Fruit fly (Drosophila melanogaster) whole organism, embryonic: ENCODE data around the gene fz.
A peak's percentile ranks its signal among the peaks of the same experiment; 100 is the strongest.

Experiments
- Awh ChIP-seq: fragments of 200-800 bp; sonication (Bioruptor generic); IDR thresholded peaks from 2 replicates; pipeline ENCODE4, ENCODE4 v1.3.6; 2022; ENCODE audit warnings: missing biosample characterization, missing genetic modification characterization
- Bdp1 ChIP-seq: fragments of 200-800 bp; sonication (Bioruptor generic); optimal IDR thresholded peaks from 3 replicates; lab custom pipeline; 2016; ENCODE audit warnings: missing biosample characterization, missing genetic modification characterization
- CG10209 ChIP-seq: fragments of 200-800 bp; sonication (Bioruptor generic); optimal IDR thresholded peaks from 3 replicates; lab custom pipeline; 2017; ENCODE audit warnings: missing biosample characterization, mild to moderate bottlenecking, missing genetic modification characterization, missing genetic modification reagents
- CG12155 ChIP-seq: fragments of 200-800 bp; sonication (Bioruptor generic); optimal IDR thresholded peaks from 3 replicates; lab custom pipeline; 2016; ENCODE audit warnings: missing biosample characterization, missing genetic modification characterization
- CG12236 ChIP-seq: fragments of 200-800 bp; sonication (Bioruptor generic); optimal IDR thresholded peaks from 2 replicates; lab custom pipeline; 2016; ENCODE audit warnings: missing biosample characterization, missing genetic modification characterization
- CG12659 ChIP-seq: fragments of 200-800 bp; sonication (Bioruptor generic); optimal IDR thresholded peaks from 3 replicates; lab custom pipeline; 2017; ENCODE audit warnings: mild to moderate bottlenecking, missing biosample characterization, missing genetic modification reagents, missing genetic modification characterization
- CG12744 ChIP-seq: fragments of 200-800 bp; sonication (Bioruptor generic); optimal IDR thresholded peaks from 2 replicates; lab custom pipeline; 2016; ENCODE audit warnings: missing biosample characterization, missing genetic modification characterization
- CG13624 ChIP-seq: fragments of 200-800 bp; sonication (Bioruptor generic); optimal IDR thresholded peaks from 2 replicates; lab custom pipeline; 2016; ENCODE audit warnings: missing biosample characterization, missing genetic modification characterization
- CG1602 ChIP-seq: fragments of 200-800 bp; sonication (Bioruptor generic); optimal IDR thresholded peaks from 3 replicates; lab custom pipeline; 2016; ENCODE audit warnings: missing biosample characterization, missing genetic modification characterization
- CG16813 ChIP-seq: fragments of 200-800 bp; sonication (Bioruptor generic); IDR thresholded peaks from 3 replicates; pipeline ENCODE4 v1.3.6; 2022; ENCODE audit warnings: missing biosample characterization, missing genetic modification characterization; ENCODE audit not compliant: partially characterized antibody
- CG31224 ChIP-seq: fragments of 200-800 bp; sonication (Bioruptor generic); IDR thresholded peaks from 2 replicates; pipeline ENCODE4 v1.3.6; 2022; ENCODE audit warnings: missing biosample characterization, missing genetic modification characterization
- CG42726 ChIP-seq: fragments of 200-800 bp; sonication (Bioruptor generic); IDR thresholded peaks from 2 replicates; pipeline ENCODE4 v1.3.6; 2022; ENCODE audit warnings: missing biosample characterization, missing genetic modification characterization; ENCODE audit not compliant: partially characterized antibody
- CG4617 ChIP-seq: fragments of 200-800 bp; sonication (Bioruptor generic); optimal IDR thresholded peaks from 3 replicates; lab custom pipeline; 2016; ENCODE audit warnings: missing biosample characterization, missing genetic modification characterization, borderline replicate concordance
- CG5245 ChIP-seq: fragments of 200-800 bp; sonication (Bioruptor generic); optimal IDR thresholded peaks from 3 replicates; lab custom pipeline; 2016; ENCODE audit warnings: missing biosample characterization, missing genetic modification characterization
- CG6689 ChIP-seq: fragments of 200-800 bp; sonication (Bioruptor generic); IDR thresholded peaks from 2 replicates; pipeline ENCODE4 v1.3.6; 2022; ENCODE audit warnings: missing biosample characterization, missing genetic modification characterization
- CG8281 ChIP-seq: fragments of 200-800 bp; sonication (Bioruptor generic); optimal IDR thresholded peaks from 2 replicates; lab custom pipeline; 2018; ENCODE audit warnings: missing biosample characterization, mild to moderate bottlenecking, missing genetic modification characterization, moderate library complexity
- CG9215 ChIP-seq: fragments of 200-800 bp; sonication (Bioruptor generic); IDR thresholded peaks from 2 replicates; pipeline ENCODE4 v1.3.6; 2022; ENCODE audit warnings: missing biosample characterization, missing genetic modification characterization
- Camta ChIP-seq: fragments of 200-800 bp; sonication (Bioruptor generic); optimal IDR thresholded peaks from 2 replicates; lab custom pipeline; 2016; ENCODE audit warnings: missing biosample characterization, missing genetic modification characterization
- CkIIα-i1 ChIP-seq: fragments of 200-800 bp; sonication (Bioruptor generic); IDR thresholded peaks from 2 replicates; pipeline ENCODE4 v1.3.6; 2022; ENCODE audit warnings: missing biosample characterization, missing genetic modification characterization
- Drgx ChIP-seq: fragments of 200-800 bp; sonication (Bioruptor generic); IDR thresholded peaks from 2 replicates; pipeline ENCODE4 v1.3.6; 2022; ENCODE audit warnings: missing biosample characterization, missing genetic modification characterization
- ERR ChIP-seq: fragments of 200-800 bp; sonication (Bioruptor generic); optimal IDR thresholded peaks from 2 replicates; lab custom pipeline; 2016; ENCODE audit warnings: missing biosample characterization, missing genetic modification characterization
- Eip74EF ChIP-seq, 2 experiments: fragments of 200-800 bp in 1 of 2; fragments of >200 bp in 1 of 2; sonication (Bioruptor generic) in 1 of 2; optimal IDR thresholded peaks; 2 replicates each; lab custom pipeline; 2017 to 2019; ENCODE audit warnings: missing biosample characterization in 2 of 2, missing genetic modification characterization in 2 of 2, mild to moderate bottlenecking in 1 of 2, moderate library complexity in 1 of 2
- Gsc ChIP-seq: fragments of 200-800 bp; sonication (Bioruptor generic); IDR thresholded peaks from 2 replicates; pipeline ENCODE4 v1.3.6; 2022; ENCODE audit warnings: missing biosample characterization, missing genetic modification characterization
- HLH4C ChIP-seq: fragments of 200-800 bp; sonication (Bioruptor generic); IDR thresholded peaks from 3 replicates; pipeline ENCODE4 v1.3.6; 2022; ENCODE audit warnings: missing biosample characterization, missing genetic modification characterization; ENCODE audit not compliant: partially characterized antibody
- HmgD ChIP-seq: fragments of 200-800 bp; sonication (Bioruptor generic); optimal IDR thresholded peaks from 3 replicates; lab custom pipeline; 2016; ENCODE audit warnings: missing biosample characterization, missing genetic modification characterization
- Hr78 ChIP-seq, 2 experiments: fragments of 200-800 bp in 1 of 2; fragments of >200 bp in 1 of 2; sonication (Bioruptor generic) in 1 of 2; optimal IDR thresholded peaks; 2 replicates each; lab custom pipeline; 2017 to 2019; ENCODE audit warnings: missing biosample characterization in 2 of 2, missing genetic modification characterization in 2 of 2, mild to moderate bottlenecking in 1 of 2, moderate library complexity in 1 of 2
- MBD-R2 ChIP-seq: fragments of 200-800 bp; sonication (Bioruptor generic); IDR thresholded peaks from 2 replicates; pipeline ENCODE4 v1.3.6; 2022; ENCODE audit warnings: missing biosample characterization, missing genetic modification characterization
- Mad ChIP-seq: fragments of 200-800 bp; sonication (Bioruptor generic); optimal IDR thresholded peaks from 2 replicates; lab custom pipeline; 2016; ENCODE audit warnings: missing biosample characterization, missing genetic modification characterization
- Nf-YC ChIP-seq: fragments of 200-800 bp; optimal IDR thresholded peaks from 3 replicates; lab custom pipeline; 2019; ENCODE audit warnings: missing biosample characterization, mild to moderate bottlenecking, missing genetic modification characterization, moderate library complexity
- PHDP ChIP-seq: fragments of 200-800 bp; sonication (Bioruptor generic); optimal IDR thresholded peaks from 3 replicates; lab custom pipeline; 2018; ENCODE audit warnings: missing biosample characterization, mild to moderate bottlenecking, missing genetic modification characterization, moderate library complexity
- Rfx ChIP-seq: fragments of 200-800 bp; sonication (Bioruptor generic); IDR thresholded peaks from 2 replicates; pipeline ENCODE4 v1.3.6; 2022; ENCODE audit warnings: missing biosample characterization, missing genetic modification characterization
- Rx ChIP-seq: fragments of 200-800 bp; sonication (Bioruptor generic); IDR thresholded peaks from 2 replicates; pipeline ENCODE4 v1.3.6; 2022; ENCODE audit warnings: missing biosample characterization, missing genetic modification characterization
- Vsx1 ChIP-seq: fragments of 200-800 bp; sonication (Bioruptor generic); optimal IDR thresholded peaks from 2 replicates; lab custom pipeline; 2017; ENCODE audit warnings: missing biosample characterization, mild to moderate bottlenecking, missing genetic modification characterization, missing genetic modification reagents
- ato ChIP-seq: fragments of 200-800 bp; sonication (Bioruptor generic); IDR thresholded peaks from 2 replicates; pipeline ENCODE4 v1.3.6; 2022; ENCODE audit warnings: missing biosample characterization, missing genetic modification characterization; ENCODE audit not compliant: partially characterized antibody
- da ChIP-seq: fragments of 200-800 bp; sonication (Bioruptor generic); optimal IDR thresholded peaks from 2 replicates; lab custom pipeline; 2016; ENCODE audit warnings: missing biosample characterization, missing genetic modification characterization
- dimm ChIP-seq: fragments of 200-800 bp; sonication (Bioruptor generic); IDR thresholded peaks from 2 replicates; pipeline ENCODE4 v1.3.6; 2022; ENCODE audit warnings: missing biosample characterization, missing genetic modification characterization
- gfzf ChIP-seq: fragments of 200-800 bp; sonication (Bioruptor generic); optimal IDR thresholded peaks from 2 replicates; lab custom pipeline; 2016; ENCODE audit warnings: missing biosample characterization, mild to moderate bottlenecking, missing genetic modification characterization, moderate library complexity
- gsb ChIP-seq: fragments of 200-800 bp; sonication (Bioruptor generic); IDR thresholded peaks from 2 replicates; pipeline ENCODE4 v1.3.6; 2022; ENCODE audit warnings: missing biosample characterization, missing genetic modification characterization
- inv ChIP-seq: fragments of 200-800 bp; sonication (Bioruptor generic); IDR thresholded peaks from 2 replicates; pipeline ENCODE4 v1.3.6; 2022; ENCODE audit warnings: missing biosample characterization, missing genetic modification characterization; ENCODE audit not compliant: partially characterized antibody
- otp ChIP-seq: fragments of 200-800 bp; sonication (Bioruptor generic); IDR thresholded peaks from 3 replicates; pipeline ENCODE4, ENCODE4 v1.3.6; 2022; ENCODE audit warnings: missing biosample characterization, missing genetic modification characterization
- psq ChIP-seq: fragments of 200-800 bp; sonication (Bioruptor generic); optimal IDR thresholded peaks from 2 replicates; lab custom pipeline; 2017; ENCODE audit warnings: missing biosample characterization, missing genetic modification characterization
- pzg ChIP-seq: fragments of 200-800 bp; sonication (Bioruptor generic); optimal IDR thresholded peaks from 3 replicates; lab custom pipeline; 2018; ENCODE audit warnings: missing biosample characterization, mild to moderate bottlenecking, missing genetic modification characterization, moderate library complexity
- run ChIP-seq: fragments of 200-800 bp; sonication (Bioruptor generic); optimal IDR thresholded peaks from 3 replicates; lab custom pipeline; 2018; ENCODE audit warnings: missing biosample characterization, mild to moderate bottlenecking, missing genetic modification characterization
- sim ChIP-seq: fragments of 200-800 bp; sonication (Bioruptor generic); IDR thresholded peaks from 2 replicates; pipeline ENCODE4 v1.3.6; 2022; ENCODE audit warnings: missing biosample characterization, missing genetic modification characterization
- slbo ChIP-seq: fragments of 200-800 bp; sonication (Bioruptor generic); IDR thresholded peaks from 2 replicates; pipeline ENCODE4 v1.3.6; 2022; ENCODE audit warnings: missing biosample characterization, missing genetic modification characterization
- slp2 ChIP-seq: fragments of 200-800 bp; sonication (Bioruptor generic); optimal IDR thresholded peaks from 2 replicates; lab custom pipeline; 2016; ENCODE audit warnings: missing biosample characterization, missing genetic modification characterization
- toy ChIP-seq: fragments of 200-800 bp; sonication (Bioruptor generic); IDR thresholded peaks from 2 replicates; pipeline ENCODE4 v1.3.6; 2022; ENCODE audit warnings: missing biosample characterization, missing genetic modification characterization
- tx ChIP-seq: fragments of 200-800 bp; sonication (Bioruptor generic); optimal IDR thresholded peaks from 2 replicates; lab custom pipeline; 2016; ENCODE audit warnings: missing biosample characterization, missing genetic modification characterization
- zen2 ChIP-seq: fragments of 200-800 bp; sonication (Bioruptor generic); IDR thresholded peaks from 3 replicates; pipeline ENCODE4 v1.3.6; 2022; ENCODE audit warnings: missing biosample characterization, missing genetic modification characterization; ENCODE audit not compliant: partially characterized antibody

The fz gene

dm6 chr3L:14409419-14410145 lies 135.4 kb downstream of the fz start, which contains the start of gene stwl (continued):
- TF ChIP-seq Rx (peak; percentile 30; the same call in 1 of the 2 replicates), zen2 (GFP tag; lab: Robert Waterston, UW) (peak; percentile 65), CG8281 (no peak), Camta (GFP tag; lab: Kevin White, UChicago) (peak; percentile 44), CG4617 (peak; percentile 57), CG12744 (no peak), CG6689 (GFP tag; lab: Robert Waterston, UW) (peak; percentile 18; the same call in 1 of the 2 replicates), CkIIα-i1 (GFP tag; lab: Robert Waterston, UW) (no peak), Awh (no peak), CG12659 (GFP tag; lab: Kevin White, UChicago) (peak; percentile 37), Nf-YC (tag; lab: Kevin White, UChicago) (no peak), CG10209 (GFP tag; lab: Kevin White, UChicago) (peak; percentile 46), ato (peak; percentile 84), CG12155 (GFP tag; lab: Kevin White, UChicago) (peak; percentile 94), CG12236 (no peak), slp2 (GFP tag; lab: Kevin White, UChicago) (no peak), psq (GFP tag; lab: Kevin White, UChicago) (peak; percentile 14), ERR (peak; percentile 1), CG5245 (GFP tag; lab: Kevin White, UChicago) (peak; percentile 2), dimm (GFP tag; lab: Robert Waterston, UW) (no peak), Hr78 (GFP tag; optimal IDR thresholded peaks at IDR 0.05; lab: Kevin White, UChicago) (no peak), inv (peak; percentile 48), Rfx (GFP tag; lab: Robert Waterston, UW) (no peak; the same call in 1 of the 2 replicates), CG9215 (peak; percentile 57), Gsc (GFP tag; lab: Robert Waterston, UW) (no peak), Eip74EF (GFP tag; optimal IDR thresholded peaks at IDR 0.05; lab: Kevin White, UChicago) (no peak), HLH4C (peak; percentile 61), CG13624 (GFP tag; lab: Kevin White, UChicago) (peak; percentile 80), da (peak; percentile 33), MBD-R2 (GFP tag; lab: Robert Waterston, UW) (peak; percentile 67), gsb (GFP tag; lab: Robert Waterston, UW) (peak; percentile 15; the same call in 1 of the 2 replicates), PHDP (no peak), CG16813 (peak; percentile 84), Vsx1 (no peak), sim (GFP tag; lab: Robert Waterston, UW) (peak; percentile 23; the same call in 1 of the 2 replicates), toy (GFP tag; lab: Robert Waterston, UW) (no peak), slbo (GFP tag; lab: Robert Waterston, UW) (peak; percentile 83), pzg (GFP tag; lab: Kevin White, UChicago) (peak; percentile 68), CG31224 (no peak), Drgx (GFP tag; lab: Robert Waterston, UW) (0 out of 2 replicates have a peak, but pooled peaks have one; percentile 7), otp (GFP tag; lab: Robert Waterston, UW) (no peak), Bdp1 (GFP tag; lab: Kevin White, UChicago) (peak; percentile 32), CG42726 (GFP tag; lab: Robert Waterston, UW) (peak; percentile 87), HmgD (GFP tag; lab: Kevin White, UChicago) (peak; percentile 71), tx (GFP tag; lab: Kevin White, UChicago) (peak; percentile 51), CG1602 (peak; percentile 2), Mad (GFP tag; lab: Kevin White, UChicago) (peak; percentile 16), gfzf (GFP tag; lab: Kevin White, UChicago) (peak; percentile 17), run (tag; lab: Kevin White, UChicago) (no peak)
